Fruit fly (Drosophila melanogaster) whole organism: ENCODE data around the gene GATAe.

Source experiments
- CG8478 ChIP-seq: fragments of >200 bp; optimal IDR thresholded peaks from 2 replicates; lab custom pipeline; 2018; ENCODE audit warnings: inconsistent platforms
- Dll ChIP-seq: fragments of >200 bp; optimal IDR thresholded peaks from 2 replicates; lab custom pipeline; 2017
- EcR ChIP-seq, 2 experiments: fragments of >200 bp; optimal IDR thresholded peaks; 2 replicates each; lab custom pipeline; 2017; ENCODE audit warnings: missing biosample characterization in 2 of 2, missing genetic modification characterization in 2 of 2, missing genetic modification reagents in 2 of 2
- pan ChIP-seq: fragments of >200 bp; optimal IDR thresholded peaks from 2 replicates; lab custom pipeline; 2017
- psq ChIP-seq: fragments of >200 bp; optimal IDR thresholded peaks from 2 replicates; lab custom pipeline; 2017
- usp ChIP-seq: fragments of >200 bp; optimal IDR thresholded peaks from 2 replicates; lab custom pipeline; 2017; ENCODE audit warnings: missing biosample characterization, missing genetic modification characterization, mixed read lengths

Gene GATAe

DNA sequence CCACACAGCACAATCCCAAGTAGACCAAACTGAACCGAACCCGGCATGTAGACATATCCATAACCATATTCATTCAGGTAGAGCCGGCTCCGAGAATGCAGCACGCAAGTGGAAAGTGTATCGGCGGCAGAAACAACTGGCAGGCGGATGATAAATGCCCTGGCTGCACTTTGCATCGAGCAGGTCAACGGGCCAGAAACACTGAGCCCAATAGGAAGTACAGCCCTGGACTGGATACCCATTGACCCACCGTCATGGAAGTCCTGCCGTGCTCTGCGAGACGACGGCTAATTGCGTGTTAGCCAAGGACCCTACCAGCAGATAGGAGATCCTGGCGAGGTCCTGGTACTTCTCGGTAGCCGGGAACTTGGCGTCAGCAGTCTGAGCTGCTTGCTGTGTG lies 20.7 kb downstream of the GATAe start:
- TF ChIP-seq usp (GFP tag; lab: Kevin White, UChicago) (no peak), CG8478 (lab: Kevin White, UChicago) (no peak), Dll (lab: Kevin White, UChicago) (peak; percentile 11), psq (no peak), EcR (GFP tag; optimal IDR thresholded peaks at IDR 0.05; lab: Kevin White, UChicago) (no peak), pan (no peak)

DNA sequence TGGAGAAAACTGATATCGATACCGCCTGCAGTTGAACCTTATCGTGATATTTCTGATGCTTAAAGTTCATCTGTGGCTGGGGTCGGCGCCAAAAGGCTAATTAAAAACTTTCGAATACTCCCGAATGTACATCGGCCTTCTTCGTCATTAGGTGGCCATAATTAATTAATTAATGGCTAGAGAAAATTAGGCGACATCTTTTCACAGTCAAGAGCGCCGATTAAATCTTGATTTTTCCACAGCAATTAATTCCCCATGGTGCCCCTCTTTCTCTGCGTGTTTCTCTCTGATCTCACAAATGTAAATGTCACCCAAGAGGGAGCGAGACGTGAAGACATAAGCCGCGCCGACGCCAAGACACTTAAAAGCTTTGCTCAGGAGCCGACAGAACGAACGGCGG lies 21.5 kb downstream of the GATAe start:
- TF ChIP-seq psq: no peak
- TF ChIP-seq CG8478 (lab: Kevin White, UChicago): no peak
- TF ChIP-seq pan: no peak
- TF ChIP-seq Dll (lab: Kevin White, UChicago): no peak
- TF ChIP-seq EcR (GFP tag; optimal IDR thresholded peaks at IDR 0.05; lab: Kevin White, UChicago): no peak
- no peak for TF ChIP-seq usp (GFP tag; lab: Kevin White, UChicago)

- TF ChIP-seq Dll (lab: Kevin White, UChicago): no peak
- no peak for TF ChIP-seq EcR (GFP tag; optimal IDR thresholded peaks at IDR 0.05; lab: Kevin White, UChicago)
- no peak for TF ChIP-seq CG8478 (lab: Kevin White, UChicago)
- TF ChIP-seq usp (GFP tag; lab: Kevin White, UChicago): no peak
- no peak for TF ChIP-seq psq
- no peak for TF ChIP-seq pan
Observed at dm6 chr3R:16033727-16034126, 24.8 kb downstream of the GATAe start.

DNA sequence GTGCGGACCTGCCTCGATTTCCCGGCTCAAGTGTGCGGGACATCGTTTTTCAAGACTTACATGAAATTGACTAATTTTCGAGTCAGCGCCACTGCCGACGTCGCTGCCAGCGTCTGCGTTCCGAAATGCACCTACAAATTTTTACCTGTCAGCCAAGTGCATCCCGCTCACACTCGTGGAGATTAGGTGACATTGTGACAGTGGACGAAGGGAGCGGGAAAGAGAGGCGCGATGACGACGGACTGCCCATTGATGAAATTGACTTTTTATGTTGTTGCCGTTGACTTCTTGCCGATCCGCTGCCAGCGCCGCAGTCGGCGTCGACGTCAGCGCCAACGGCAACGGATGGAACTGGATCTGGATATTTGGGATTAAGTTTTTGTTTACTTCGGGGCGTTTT lies 25.3 kb downstream of the GATAe start:
- TF ChIP-seq Dll (lab: Kevin White, UChicago) (no peak), EcR (GFP tag; optimal IDR thresholded peaks at IDR 0.05; lab: Kevin White, UChicago) (no peak), psq (no peak), usp (GFP tag; lab: Kevin White, UChicago) (no peak), pan (no peak), CG8478 (lab: Kevin White, UChicago) (no peak)

DNA sequence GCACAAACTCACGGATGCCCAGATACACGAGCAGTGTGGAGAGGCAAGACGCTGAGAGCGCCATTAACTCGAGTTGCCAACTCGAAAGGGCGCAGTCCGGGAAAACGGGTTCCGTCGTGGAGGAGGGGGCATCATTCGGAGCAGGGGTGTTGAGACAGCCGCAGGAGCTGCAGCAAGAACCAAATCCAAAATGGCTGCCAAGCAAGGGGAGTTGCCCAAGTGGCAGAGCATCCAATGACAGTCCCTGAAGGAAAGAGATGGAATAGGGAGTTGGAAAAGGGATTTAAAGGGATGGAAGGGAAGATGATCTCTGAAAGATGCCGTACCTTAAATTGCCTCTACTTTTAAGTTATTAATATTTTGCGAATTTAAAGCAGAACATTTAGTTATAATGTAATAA lies 29.1 kb downstream of the GATAe start:
- TF ChIP-seq EcR (GFP tag; optimal IDR thresholded peaks at IDR 0.05; lab: Kevin White, UChicago) (no peak), pan (no peak), usp (GFP tag; lab: Kevin White, UChicago) (no peak)

DNA sequence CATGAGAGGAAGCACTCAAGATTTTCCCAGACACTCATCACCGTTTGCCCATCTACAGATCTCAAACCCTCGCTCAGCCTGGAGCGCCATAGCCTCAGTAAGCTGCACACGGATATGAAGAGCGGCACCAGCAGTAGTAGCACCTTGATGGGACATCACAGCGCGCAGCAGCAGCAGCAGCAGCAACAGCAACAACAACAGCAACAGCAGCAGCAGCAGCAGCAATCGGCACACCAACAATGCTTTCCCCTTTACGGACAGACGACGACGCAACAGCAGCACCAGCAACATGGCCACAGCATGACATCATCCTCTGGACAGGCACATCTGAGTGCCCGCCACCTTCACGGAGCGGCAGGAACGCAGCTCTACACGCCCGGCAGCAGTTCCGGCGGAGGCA lies 30.7 kb downstream of the GATAe start:
- TF ChIP-seq pan (no peak), usp (GFP tag; lab: Kevin White, UChicago) (no peak), psq (no peak), CG8478 (lab: Kevin White, UChicago) (no peak), EcR (GFP tag; optimal IDR thresholded peaks at IDR 0.05; lab: Kevin White, UChicago) (no peak), Dll (lab: Kevin White, UChicago) (no peak)

DNA sequence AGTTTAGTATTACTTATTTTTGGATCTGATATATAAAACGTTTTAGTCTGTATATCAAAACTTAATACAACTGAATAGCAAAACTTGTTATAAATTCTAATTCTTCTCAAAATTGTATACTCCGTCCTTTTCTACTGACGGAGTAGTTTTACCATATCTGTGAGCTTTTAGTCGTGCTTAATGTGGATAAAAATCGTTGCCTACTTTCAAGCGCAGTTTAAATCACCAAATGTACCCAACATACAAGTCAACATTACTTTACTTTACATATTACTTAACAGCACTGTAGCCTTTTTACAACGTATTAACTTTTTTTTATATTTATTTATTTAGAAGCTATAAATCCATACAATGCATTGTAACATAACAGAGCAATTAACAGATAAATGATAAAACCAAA lies 32.0 kb downstream of the GATAe start:
- TF ChIP-seq pan (no peak), usp (GFP tag; lab: Kevin White, UChicago) (no peak), Dll (lab: Kevin White, UChicago) (no peak), psq (no peak), CG8478 (lab: Kevin White, UChicago) (no peak), EcR (GFP tag; optimal IDR thresholded peaks at IDR 0.05; lab: Kevin White, UChicago) (no peak)

dm6 chr3R:16042137-16042899 lies 33.4 kb downstream of the GATAe start:
- TF ChIP-seq EcR (GFP tag; optimal IDR thresholded peaks at IDR 0.05; lab: Kevin White, UChicago) (peak in 1 of 2 experiments; percentile 34), Dll (lab: Kevin White, UChicago) (no peak), usp (GFP tag; lab: Kevin White, UChicago) (no peak)

DNA sequence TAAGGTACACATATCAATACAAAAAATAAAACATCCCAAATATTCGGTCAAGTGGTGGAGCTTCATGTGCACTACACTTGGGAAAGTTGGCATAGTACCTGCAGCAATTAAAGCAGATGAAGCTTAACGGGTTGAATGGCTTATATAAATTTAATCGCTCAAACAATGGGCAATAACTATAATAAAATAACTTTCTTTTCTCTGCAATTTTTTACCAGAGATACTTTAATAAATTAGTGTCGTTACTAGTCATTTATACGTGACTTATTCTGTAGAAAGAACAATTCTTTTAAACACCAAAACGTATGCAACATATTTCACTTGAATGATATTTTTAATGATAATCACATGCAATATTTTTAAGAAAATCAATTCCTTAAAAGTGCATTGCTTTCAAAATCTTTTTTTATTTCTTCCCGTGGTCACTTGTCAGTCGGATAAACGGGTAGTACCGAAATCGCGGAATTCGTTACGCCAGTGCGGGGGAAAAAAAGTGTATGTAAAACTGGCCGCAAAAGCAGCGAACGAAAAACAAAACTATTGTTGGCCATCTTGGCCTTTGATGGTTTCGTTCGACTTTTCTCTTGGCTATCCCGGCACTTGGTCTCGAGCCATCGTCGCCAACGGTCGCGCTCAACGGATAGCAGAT lies 34.1 kb downstream of the GATAe start, which contains the start of gene Jhbp4:
Gene Jhbp4 (plus strand): TSS at position 599 of the 649 bp plus-strand sequence.
- TF ChIP-seq psq (no peak), Dll (lab: Kevin White, UChicago) (no peak), CG8478 (lab: Kevin White, UChicago) (no peak), EcR (GFP tag; optimal IDR thresholded peaks at IDR 0.05; lab: Kevin White, UChicago) (no peak), usp (GFP tag; lab: Kevin White, UChicago) (no peak), pan (no peak)

DNA sequence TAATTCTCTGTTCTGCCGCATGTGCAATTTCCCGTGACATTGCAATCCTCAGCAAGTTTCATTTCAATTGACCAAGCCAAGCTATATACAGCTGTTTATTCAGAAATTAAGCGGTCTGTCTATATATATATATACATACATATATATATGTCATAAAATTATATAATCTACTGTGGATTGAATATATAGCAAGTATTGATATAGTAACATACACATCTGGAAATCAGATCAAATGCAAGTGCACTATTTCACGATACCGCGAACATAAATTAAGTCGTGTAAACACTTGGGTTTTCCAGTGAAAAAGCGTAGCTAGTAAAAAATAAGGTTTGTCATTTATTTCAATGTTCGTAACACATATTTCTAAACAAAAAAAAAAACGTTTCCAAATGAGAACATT lies 37.1 kb downstream of the GATAe start, which contains the start of gene Jhbp5:
Gene Jhbp5 (minus strand): TSS at position 101 of the 400 bp plus-strand sequence.
- TF ChIP-seq CG8478 (lab: Kevin White, UChicago) (no peak), Dll (lab: Kevin White, UChicago) (no peak), usp (GFP tag; lab: Kevin White, UChicago) (no peak), psq (no peak), pan (no peak), EcR (GFP tag; optimal IDR thresholded peaks at IDR 0.05; lab: Kevin White, UChicago) (no peak)

dm6 chr3R:16049369-16049768 lies 40.5 kb downstream of the GATAe start, which contains the start of the genes IKKbeta and CG5013:
IKKbeta (minus strand) TSS chr3R:16049421.
CG5013 (plus strand) TSS chr3R:16049670.
- TF ChIP-seq psq (no peak), EcR (GFP tag; optimal IDR thresholded peaks at IDR 0.05; lab: Kevin White, UChicago) (no peak), usp (GFP tag; lab: Kevin White, UChicago) (no peak)

- TF ChIP-seq usp (GFP tag; lab: Kevin White, UChicago) (no peak), EcR (GFP tag; optimal IDR thresholded peaks at IDR 0.05; lab: Kevin White, UChicago) (no peak), Dll (lab: Kevin White, UChicago) (no peak), psq (no peak), CG8478 (lab: Kevin White, UChicago) (no peak), pan (no peak)
Observed at dm6 chr3R:16050621-16051328, 41.9 kb downstream of the GATAe start, which contains the start of gene msps. msps (plus strand) TSS chr3R:16050801.
